Worm (Caenorhabditis elegans): ENCODE results near the gene asp-4.

asp-4 gene

ce11 chrX:13221357-13221756 lies at the start of gene asp-4:
Gene asp-4 (minus strand): TSS chrX:13221462.
- no peak for TF ChIP-seq lag-1 (GFP tag; IDR thresholded peaks at IDR 0.05)
- peak; percentile 3 for TF ChIP-seq tbp1 (GFP tag; optimal IDR thresholded peaks at IDR 0.05)
- TF ChIP-seq D2030.7 (GFP tag; IDR thresholded peaks at IDR 0.05) = no peak
- TF ChIP-seq F49E8.2 (tag; optimal IDR thresholded peaks at IDR 0.05; ENCODE audit: insufficient read depth) = no peak
- no peak for TF ChIP-seq Y56A3A.18 (GFP tag; IDR thresholded peaks at IDR 0.05)
- peak; percentile 84 for TF ChIP-seq unc-62 (GFP tag; optimal IDR thresholded peaks at IDR 0.05)
- no peak for TF ChIP-seq egl-44 (GFP tag; IDR thresholded peaks at IDR 0.05)
- peak in 1 of 2 experiments; percentile 33 for TF ChIP-seq let-607 (tag; optimal IDR thresholded peaks at IDR 0.05)
- no peak for TF ChIP-seq rec-8 (tag; optimal IDR thresholded peaks at IDR 0.05)
- TF ChIP-seq B0035.1 (tag; optimal IDR thresholded peaks at IDR 0.05) = no peak
- no peak for TF ChIP-seq lsy-27 (tag; optimal IDR thresholded peaks at IDR 0.05; ENCODE audit: borderline replicate concordance, insufficient read depth)
- TF ChIP-seq efl-1 (GFP tag; optimal IDR thresholded peaks at IDR 0.05) = no peak
- no peak for TF ChIP-seq chd-7 (tag; optimal IDR thresholded peaks at IDR 0.05)
- TF ChIP-seq F55B11.4 (tag; optimal IDR thresholded peaks at IDR 0.05; ENCODE audit: borderline replicate concordance, insufficient read depth) = no peak
- TF ChIP-seq snpc-1.3 (tag; optimal IDR thresholded peaks at IDR 0.05; ENCODE audit: insufficient read depth) = no peak
- no peak for TF ChIP-seq ceh-100 (GFP tag; IDR thresholded peaks at IDR 0.05)
- peak; percentile 13 for TF ChIP-seq ztf-22 (GFP tag; optimal IDR thresholded peaks at IDR 0.05)
- TF ChIP-seq nhr-80 (tag; optimal IDR thresholded peaks at IDR 0.05) = peak; percentile 85
- no peak; the same call in 1 of the 2 replicates for TF ChIP-seq cebp-1 (GFP tag; IDR thresholded peaks at IDR 0.05)
- peak; percentile 36 for TF ChIP-seq cebp-1 (tag; optimal IDR thresholded peaks at IDR 0.05)
- no peak for TF ChIP-seq attf-6 (GFP tag; IDR thresholded peaks at IDR 0.05)
- TF ChIP-seq pha-4 (tag; optimal IDR thresholded peaks at IDR 0.05) = no peak
- peak; percentile 51 for TF ChIP-seq dox-1 (GFP tag; IDR thresholded peaks at IDR 0.05)

DNA sequence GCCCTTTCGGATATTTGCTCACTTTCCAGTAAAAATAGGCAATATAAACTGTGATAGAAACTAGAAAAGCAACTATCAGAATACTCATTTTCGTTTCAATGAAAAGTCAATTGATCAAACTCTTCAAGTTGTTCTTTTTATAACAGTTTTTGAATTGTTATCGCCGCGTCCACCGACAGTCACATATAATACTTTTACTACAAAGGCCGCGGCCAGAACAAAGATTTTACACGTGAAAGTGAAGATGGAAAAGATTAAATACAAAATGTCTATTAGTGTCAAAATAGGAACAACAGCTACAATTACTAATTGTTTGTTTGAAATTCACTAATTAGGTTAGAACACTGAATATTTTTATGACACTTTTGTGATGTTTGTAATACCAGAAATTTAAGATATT lies 48.3 kb upstream of the asp-4 start, which contains the start of gene cyp-14A2:
Gene cyp-14A2, minus strand, starts transcription at position 101 of the 400 bp plus-strand sequence.
- TF ChIP-seq madf-8 (GFP tag; conservative IDR thresholded peaks at IDR 0.05) (no peak), xnd-1 (tag; optimal IDR thresholded peaks at IDR 0.05) (no peak), zim-3 (tag; optimal IDR thresholded peaks at IDR 0.05) (no peak), nhr-80 (tag; optimal IDR thresholded peaks at IDR 0.05) (peak; percentile 35), F49E8.2 (tag; optimal IDR thresholded peaks at IDR 0.05; ENCODE audit: insufficient read depth) (no peak), K11D2.4 (GFP tag; IDR thresholded peaks at IDR 0.05) (no peak)

DNA sequence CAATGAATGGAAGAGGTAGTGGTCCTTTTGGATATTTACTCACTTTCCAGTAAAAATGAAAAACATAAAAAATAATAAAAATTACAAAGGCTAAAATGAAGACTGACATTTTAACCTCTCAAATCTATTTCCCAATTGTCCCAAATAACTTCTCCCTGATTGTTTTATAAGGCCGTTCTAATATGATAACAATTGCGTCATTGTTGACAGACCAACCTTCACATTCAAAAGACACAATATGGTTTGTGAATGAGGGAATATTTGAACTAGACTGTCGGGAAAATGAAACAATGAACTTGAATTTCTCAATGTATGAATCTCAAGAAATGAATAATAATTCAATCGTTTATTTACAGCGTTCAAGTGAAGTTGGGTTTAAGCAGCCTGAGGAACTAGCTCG lies 46.0 kb upstream of the asp-4 start, which contains the start of gene cyp-14A1:
Gene cyp-14A1, minus strand, starts transcription at position 126 of the 400 bp plus-strand sequence.
- TF ChIP-seq rpc-1 (optimal IDR thresholded peaks at IDR 0.05) = no peak
- TF ChIP-seq rpc-1 (tag; optimal IDR thresholded peaks at IDR 0.05) = no peak
- no peak for TF ChIP-seq T07F8.4 (tag; optimal IDR thresholded peaks at IDR 0.05)
- no peak for TF ChIP-seq let-526 (GFP tag; IDR thresholded peaks at IDR 0.05)
- no peak for TF ChIP-seq egl-44 (GFP tag; IDR thresholded peaks at IDR 0.05)
- TF ChIP-seq attf-6 (GFP tag; IDR thresholded peaks at IDR 0.05) = no peak
- no peak for TF ChIP-seq nfya-2 (GFP tag; IDR thresholded peaks at IDR 0.05)
- no peak for TF ChIP-seq F22D6.2 (tag; optimal IDR thresholded peaks at IDR 0.05)

- TF ChIP-seq hmg-1.2 (GFP tag; IDR thresholded peaks at IDR 0.05) (peak; percentile 83), hrde-1 (tag; optimal IDR thresholded peaks at IDR 0.05; ENCODE audit: borderline replicate concordance) (peak; percentile 61), tbp1 (GFP tag; optimal IDR thresholded peaks at IDR 0.05) (peak; percentile 97), hlh-12 (tag; optimal IDR thresholded peaks at IDR 0.05) (peak; percentile 41), nhr-27 (tag; optimal IDR thresholded peaks at IDR 0.05) (no peak), ceh-27 (GFP tag; optimal IDR thresholded peaks at IDR 0.05) (peak; percentile 45), die-1 (tag; optimal IDR thresholded peaks at IDR 0.05) (peak; percentile 89), B0261.1 (tag; optimal IDR thresholded peaks at IDR 0.05) (peak; percentile 97), Y79H2A.3 (GFP tag; conservative IDR thresholded peaks at IDR 0.05) (no peak; the same call in 1 of the 2 replicates), ztf-25 (GFP tag; IDR thresholded peaks at IDR 0.05) (peak; percentile 80; the same call in 1 of the 2 replicates), cebp-2 (GFP tag; IDR thresholded peaks at IDR 0.05) (peak; percentile 88; the same call in 1 of the 2 replicates), lsl-1 (GFP tag; optimal IDR thresholded peaks at IDR 0.05) (no peak), mxl-1 (tag; optimal IDR thresholded peaks at IDR 0.05) (peak; percentile 78)
These were observed 43.3 kb upstream of the asp-4 start for ce11 chrX:13264550-13264949.

All from whole organism, young adult.